Worm (Caenorhabditis elegans): ENCODE measurements around the gene aman-2.

ce11 chrV:11921689-11922517, 11.1 kb downstream of the aman-2 start:
- TF ChIP-seq klf-2 (GFP tag; conservative IDR thresholded peaks at IDR 0.05), result no peak
- no peak for TF ChIP-seq flt-1 (GFP tag; IDR thresholded peaks at IDR 0.05)
- TF ChIP-seq T22C8.4 (GFP tag; IDR thresholded peaks at IDR 0.05), result no peak
- no peak for TF ChIP-seq cog-1 (tag; optimal IDR thresholded peaks at IDR 0.05)
- no peak for TF ChIP-seq tab-1 (GFP tag; IDR thresholded peaks at IDR 0.05)
- TF ChIP-seq ztf-23 (GFP tag; IDR thresholded peaks at IDR 0.05), result no peak
- no peak for TF ChIP-seq ref-1 (GFP tag; conservative IDR thresholded peaks at IDR 0.05)
- no peak for TF ChIP-seq ztf-29 (GFP tag; IDR thresholded peaks at IDR 0.05)

All from whole organism, midembryonic.